Fruit fly (Drosophila melanogaster): ENCODE measurements around the gene sd.

DNA sequence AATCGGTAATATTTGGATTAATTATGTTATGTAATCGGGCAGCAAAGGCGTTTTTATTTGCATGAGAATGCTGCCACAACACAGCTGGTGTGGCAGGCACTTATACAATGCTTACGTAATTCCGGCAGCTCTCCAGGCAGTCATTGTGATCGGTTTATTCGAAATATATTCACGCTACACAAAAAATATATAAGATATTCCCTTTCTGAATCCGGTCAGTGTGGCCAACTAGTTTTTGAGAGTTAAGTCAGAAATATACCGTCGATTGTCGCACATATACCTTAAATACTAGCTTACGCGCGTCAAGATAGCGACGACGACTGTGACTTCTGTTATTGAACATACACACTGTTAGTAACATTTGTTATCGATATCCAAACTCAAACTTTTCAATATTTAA lies 44.9 kb downstream of the sd start, which contains the start of gene sun:
- no peak for TF ChIP-seq CG12236 (GFP tag; optimal IDR thresholded peaks at IDR 0.05)
- TF ChIP-seq h (optimal IDR thresholded peaks at IDR 0.05): no peak
- no peak for TF ChIP-seq ci (GFP tag; IDR thresholded peaks at IDR 0.05)
